Worm (Caenorhabditis elegans) whole organism, L3 larva: ENCODE results near the gene git-1.

Experiments
- R02D3.7 ChIP-seq: fragments of 150-350 bp; optimal IDR thresholded peaks from 2 replicates; lab custom pipeline; 2014; ENCODE audit warnings: missing biosample characterization, missing genetic modification characterization
- ZK546.5 ChIP-seq: sonication (generic microtip); optimal IDR thresholded peaks from 2 replicates; lab custom pipeline; 2017; ENCODE audit warnings: missing biosample characterization, missing genetic modification characterization
- aly-2 ChIP-seq: fragments of 150-350 bp; optimal IDR thresholded peaks from 2 replicates; lab custom pipeline; 2014; ENCODE audit warnings: missing biosample characterization, missing genetic modification characterization
- ama-1 ChIP-seq: fragments of 150-350 bp; optimal IDR thresholded peaks from 2 replicates; lab custom pipeline; 2018
- ceh-16 ChIP-seq: sonication (generic microtip); optimal IDR thresholded peaks from 2 replicates; lab custom pipeline; 2017; ENCODE audit warnings: missing biosample characterization, missing genetic modification characterization
- ceh-28 ChIP-seq: fragments of 150-350 bp; optimal IDR thresholded peaks from 2 replicates; lab custom pipeline; 2014; ENCODE audit warnings: missing biosample characterization, missing genetic modification reagents, missing genetic modification characterization
- ceh-82 ChIP-seq: fragments of 150-350 bp; optimal IDR thresholded peaks from 2 replicates; lab custom pipeline; 2014; ENCODE audit warnings: missing biosample characterization, missing genetic modification characterization
- ceh-9 ChIP-seq: sonication (generic microtip); optimal IDR thresholded peaks from 2 replicates; lab custom pipeline; 2018; ENCODE audit warnings: missing biosample characterization, missing genetic modification characterization
- daf-12 ChIP-seq: fragments of 150-350 bp; optimal IDR thresholded peaks from 2 replicates; lab custom pipeline; 2014; ENCODE audit warnings: missing biosample characterization, missing genetic modification reagents, missing genetic modification characterization
- egl-27 ChIP-seq: sonication (generic microtip); optimal IDR thresholded peaks from 4 replicates; lab custom pipeline; 2017; ENCODE audit warnings: missing biosample characterization, missing genetic modification reagents, missing genetic modification characterization
- egl-5 ChIP-seq: fragments of 150-350 bp; optimal IDR thresholded peaks from 2 replicates; lab custom pipeline; 2017; ENCODE audit warnings: missing biosample characterization, missing genetic modification reagents, missing genetic modification characterization, inconsistent platforms
- elt-1 ChIP-seq: fragments of 150-350 bp; optimal IDR thresholded peaks from 2 replicates; lab custom pipeline; 2014; ENCODE audit warnings: missing biosample characterization, missing genetic modification characterization
- elt-2 ChIP-seq: sonication (generic microtip); optimal IDR thresholded peaks from 2 replicates; lab custom pipeline; 2016; ENCODE audit warnings: missing genetic modification reagents, mild to moderate bottlenecking, missing genetic modification characterization, missing compliant biosample characterization
- elt-3 ChIP-seq, 3 experiments: fragments of 150-350 bp in 1 of 3; sonication (generic microtip) in 2 of 3; optimal IDR thresholded peaks; 2 replicates in 2 of 3; 4 replicates in 1 of 3; lab custom pipeline; 2014 to 2017; ENCODE audit warnings: missing biosample characterization in 3 of 3, missing genetic modification characterization in 3 of 3
- eor-1 ChIP-seq, 2 experiments: fragments of 150-350 bp; optimal IDR thresholded peaks; 2 replicates each; lab custom pipeline; 2014 to 2018; ENCODE audit warnings: missing biosample characterization in 2 of 2, missing genetic modification characterization in 2 of 2
- fkh-10 ChIP-seq: sonication (generic microtip); optimal IDR thresholded peaks from 2 replicates; lab custom pipeline; 2017; ENCODE audit warnings: missing biosample characterization, missing genetic modification reagents, missing genetic modification characterization
- fos-1 ChIP-seq: fragments of 150-350 bp; optimal IDR thresholded peaks from 2 replicates; lab custom pipeline; 2014; ENCODE audit warnings: missing biosample characterization, missing genetic modification characterization
- jun-1 ChIP-seq: fragments of 150-350 bp; optimal IDR thresholded peaks from 2 replicates; lab custom pipeline; 2014; ENCODE audit warnings: missing biosample characterization, missing genetic modification reagents, missing genetic modification characterization
- lsy-12 ChIP-seq: sonication (generic microtip); optimal IDR thresholded peaks from 2 replicates; lab custom pipeline; 2016; ENCODE audit warnings: mild to moderate bottlenecking, missing genetic modification characterization, missing compliant biosample characterization
- mdl-1 ChIP-seq: fragments of 150-350 bp; optimal IDR thresholded peaks from 2 replicates; lab custom pipeline; 2014; ENCODE audit warnings: missing biosample characterization, missing genetic modification characterization
- mml-1 ChIP-seq: fragments of 150-350 bp; sonication (generic microtip); optimal IDR thresholded peaks from 3 replicates; lab custom pipeline; 2014; ENCODE audit warnings: missing biosample characterization, missing genetic modification characterization
- nfya-1 ChIP-seq: sonication (generic microtip); optimal IDR thresholded peaks from 2 replicates; lab custom pipeline; 2017; ENCODE audit warnings: missing genetic modification characterization, mild to moderate bottlenecking, missing compliant biosample characterization, antibody characterized with exemption, moderate library complexity; ENCODE audit not compliant: insufficient read depth
- nhr-23 ChIP-seq: fragments of 150-350 bp; optimal IDR thresholded peaks from 2 replicates; lab custom pipeline; 2014; ENCODE audit warnings: missing biosample characterization, missing genetic modification reagents, missing genetic modification characterization
- nhr-237 ChIP-seq: fragments of 150-350 bp; optimal IDR thresholded peaks from 2 replicates; lab custom pipeline; 2014; ENCODE audit warnings: missing biosample characterization, missing genetic modification characterization
- nhr-25 ChIP-seq: sonication (generic microtip); optimal IDR thresholded peaks from 2 replicates; lab custom pipeline; 2017; ENCODE audit warnings: missing biosample characterization, missing genetic modification characterization
- nhr-43 ChIP-seq: sonication (generic microtip); optimal IDR thresholded peaks from 2 replicates; lab custom pipeline; 2016; ENCODE audit warnings: mild to moderate bottlenecking, missing genetic modification characterization, missing compliant biosample characterization; ENCODE audit not compliant: poor library complexity, severe bottlenecking
- nhr-67 ChIP-seq: fragments of 150-350 bp; optimal IDR thresholded peaks from 2 replicates; lab custom pipeline; 2014; ENCODE audit warnings: missing biosample characterization, missing genetic modification characterization
- nhr-76 ChIP-seq: fragments of 150-350 bp; sonication (generic microtip); optimal IDR thresholded peaks from 5 replicates; lab custom pipeline; 2014; ENCODE audit warnings: missing biosample characterization, missing genetic modification characterization
- pqm-1 ChIP-seq: fragments of 150-350 bp; optimal IDR thresholded peaks from 2 replicates; lab custom pipeline; 2017; ENCODE audit warnings: missing biosample characterization, missing genetic modification characterization, inconsistent platforms
- snpc-4 ChIP-seq: fragments of 150-350 bp; optimal IDR thresholded peaks from 2 replicates; lab custom pipeline; 2014; ENCODE audit warnings: missing biosample characterization, missing genetic modification characterization
- tbx-2 ChIP-seq: sonication (generic microtip); optimal IDR thresholded peaks from 2 replicates; lab custom pipeline; 2016; ENCODE audit warnings: mild to moderate bottlenecking, missing genetic modification characterization, missing compliant biosample characterization
- unc-39 ChIP-seq: sonication (generic microtip); optimal IDR thresholded peaks from 4 replicates; lab custom pipeline; 2017; ENCODE audit warnings: missing biosample characterization, missing genetic modification characterization
- unc-62 ChIP-seq: fragments of 150-350 bp; sonication (generic microtip); optimal IDR thresholded peaks from 4 replicates; lab custom pipeline; 2014; ENCODE audit warnings: missing biosample characterization, missing genetic modification reagents, missing genetic modification characterization
- ztf-4 ChIP-seq: fragments of 150-350 bp; optimal IDR thresholded peaks from 2 replicates; lab custom pipeline; 2014; ENCODE audit warnings: missing biosample characterization, missing genetic modification characterization

Gene git-1

DNA sequence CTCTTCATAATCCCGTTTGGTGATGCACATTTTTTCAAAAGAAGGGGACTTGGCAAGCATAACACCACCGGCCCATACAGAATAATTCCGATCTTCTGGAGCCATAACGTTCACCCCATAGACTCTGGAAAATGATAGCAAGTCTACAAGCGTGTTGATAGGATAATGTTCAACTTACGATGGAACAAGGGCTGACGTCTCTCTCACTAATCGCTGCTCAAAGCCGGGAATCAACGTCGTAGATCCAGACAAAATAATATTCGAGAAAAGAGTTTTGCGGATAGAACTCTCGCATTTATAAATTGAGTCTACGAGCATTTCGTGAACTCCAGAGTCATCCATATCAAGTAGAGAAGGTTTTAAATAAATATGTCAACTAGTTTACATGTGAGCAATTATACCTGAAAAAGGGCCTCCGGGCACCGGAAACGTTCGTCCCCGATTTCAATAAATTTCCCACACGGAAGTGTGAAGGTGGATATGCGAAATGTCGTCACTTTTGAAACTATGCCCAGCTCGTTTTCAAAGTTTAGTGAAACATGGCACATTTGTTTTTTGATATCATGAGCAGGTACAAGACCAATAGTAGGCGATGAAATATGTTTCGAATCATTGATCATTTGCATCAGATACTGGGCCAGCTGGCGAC, 32.7 kb upstream of the git-1 start:
- TF ChIP-seq elt-2 (tag; lab: Kevin White, UChicago) (no peak), ztf-4 (tag; lab: Kevin White, UChicago) (no peak), snpc-4 (no peak), nhr-67 (tag; lab: Kevin White, UChicago) (no peak), egl-27 (tag; lab: Kevin White, UChicago) (no peak), ceh-28 (tag; lab: Kevin White, UChicago) (no peak), ama-1 (lab: Kevin White, UChicago) (no peak), nhr-23 (tag; lab: Kevin White, UChicago) (no peak), ceh-16 (tag; lab: Kevin White, UChicago) (no peak), elt-3 (tag; optimal IDR thresholded peaks at IDR 0.05; lab: Kevin White, UChicago) (no peak)

DNA sequence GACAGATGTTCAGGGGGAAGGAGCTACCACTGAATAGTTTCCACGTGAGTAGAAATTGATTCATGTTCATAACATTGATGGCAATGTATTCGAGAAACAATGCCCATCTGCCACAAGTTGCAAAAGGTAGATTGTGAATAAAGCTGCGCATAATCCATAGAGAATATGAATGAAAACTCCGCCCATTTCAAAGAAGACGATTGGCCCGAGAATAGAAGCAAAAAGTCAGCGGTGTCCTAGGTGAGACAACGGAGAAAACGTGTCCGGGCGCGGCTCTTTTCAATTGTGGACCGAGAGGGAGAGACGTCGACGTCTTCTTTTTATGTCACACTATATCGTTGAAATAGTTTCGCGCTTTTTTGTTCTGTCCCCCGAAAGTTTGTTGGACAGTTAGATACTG, 25.1 kb upstream of the git-1 start, which contains the start of gene vab-3:
vab-3 (plus strand) TSS at position 301 of the 400 bp plus-strand sequence.
- TF ChIP-seq ama-1 (lab: Kevin White, UChicago) (no peak), tbx-2 (tag; lab: Kevin White, UChicago) (no peak), fkh-10 (GFP tag; lab: Kevin White, UChicago) (no peak), egl-27 (tag; lab: Kevin White, UChicago) (no peak), mdl-1 (no peak), nfya-1 (peak; percentile 12)
- TF ChIP-seq, all 47 proteins: peak for 1

DNA sequence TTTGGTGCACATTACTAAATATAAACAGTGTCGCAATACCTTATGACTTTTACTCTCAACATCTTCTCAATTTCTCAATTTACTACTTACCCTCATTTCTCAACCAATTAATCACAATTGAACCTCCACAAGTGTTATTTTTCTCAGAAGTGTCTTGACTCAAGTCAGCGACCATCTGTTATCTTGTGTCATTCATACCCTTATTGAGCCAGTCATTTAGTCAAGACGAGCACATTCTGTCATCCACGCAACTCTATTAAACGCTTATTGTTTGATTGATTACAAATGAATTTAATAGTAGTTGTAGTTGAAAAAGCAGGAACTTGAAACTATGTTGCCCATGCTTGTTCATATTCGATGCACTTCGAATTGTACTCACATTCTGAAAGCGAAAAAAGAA, 21.3 kb upstream of the git-1 start:
- TF ChIP-seq ZK546.5 (no peak), pqm-1 (no peak), ztf-4 (tag; lab: Kevin White, UChicago) (no peak), daf-12 (tag; lab: Kevin White, UChicago) (no peak), ceh-16 (tag; lab: Kevin White, UChicago) (no peak), unc-39 (no peak), unc-62 (GFP tag; lab: Kevin White, UChicago) (no peak), nhr-76 (tag; lab: Kevin White, UChicago) (no peak), aly-2 (tag; lab: Kevin White, UChicago) (no peak), mml-1 (no peak), ama-1 (lab: Kevin White, UChicago) (no peak), R02D3.7 (no peak), nhr-23 (tag; lab: Kevin White, UChicago) (no peak), elt-2 (tag; lab: Kevin White, UChicago) (no peak), jun-1 (tag; lab: Kevin White, UChicago) (no peak), nhr-67 (tag; lab: Kevin White, UChicago) (no peak), ceh-82 (no peak)
- TF ChIP-seq, all 47 proteins: peak for 0

DNA sequence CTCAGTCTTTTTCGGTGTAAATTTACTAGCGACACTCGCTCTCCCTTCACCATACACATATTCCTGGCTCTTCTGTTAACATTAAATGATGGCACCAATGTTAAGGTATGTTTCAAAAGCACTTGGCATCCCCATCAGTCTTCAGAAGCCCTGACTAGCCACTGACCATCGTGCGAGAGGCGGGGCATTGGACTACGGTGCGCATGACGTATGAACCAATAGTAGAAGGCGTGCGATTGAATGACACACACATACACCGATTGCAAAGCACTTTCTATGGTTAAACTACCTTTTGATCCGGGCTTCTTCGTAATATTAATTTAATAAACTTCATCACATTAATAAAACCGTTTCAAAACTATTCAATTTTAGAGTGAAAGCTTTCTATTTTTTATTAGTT, 19.5 kb upstream of the git-1 start:
- TF ChIP-seq nfya-1 (peak; percentile 95), fos-1 (tag; lab: Kevin White, UChicago) (no peak)

DNA sequence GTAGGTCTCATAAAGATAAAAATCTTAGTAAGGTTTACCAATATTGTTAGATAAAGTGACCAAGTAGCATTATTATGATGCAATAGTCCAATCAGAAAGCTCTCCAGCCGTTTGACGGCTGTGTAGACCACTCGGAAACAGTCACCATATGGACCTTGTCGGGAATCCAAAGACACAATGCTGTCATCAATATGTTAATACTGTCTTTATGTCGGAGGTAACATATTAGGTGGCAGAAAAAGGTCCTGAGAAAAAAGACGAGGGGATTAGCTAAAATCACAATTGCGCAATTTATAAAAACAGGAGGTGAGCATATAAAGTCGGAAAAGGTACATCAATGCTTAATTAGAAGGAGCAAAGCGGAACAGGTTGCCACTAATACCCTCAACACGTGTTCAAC, 16.7 kb upstream of the git-1 start:
- no peak for TF ChIP-seq ceh-28 (tag; lab: Kevin White, UChicago)
- TF ChIP-seq nhr-43 (tag; lab: Kevin White, UChicago) = no peak
- no peak for TF ChIP-seq nhr-237 (tag; lab: Kevin White, UChicago)
- TF ChIP-seq nhr-25 (tag; lab: Kevin White, UChicago) = no peak
- no peak for TF ChIP-seq nfya-1
- no peak for TF ChIP-seq lsy-12 (tag; lab: Kevin White, UChicago)
- no peak for TF ChIP-seq egl-5 (tag; lab: Kevin White, UChicago)

DNA sequence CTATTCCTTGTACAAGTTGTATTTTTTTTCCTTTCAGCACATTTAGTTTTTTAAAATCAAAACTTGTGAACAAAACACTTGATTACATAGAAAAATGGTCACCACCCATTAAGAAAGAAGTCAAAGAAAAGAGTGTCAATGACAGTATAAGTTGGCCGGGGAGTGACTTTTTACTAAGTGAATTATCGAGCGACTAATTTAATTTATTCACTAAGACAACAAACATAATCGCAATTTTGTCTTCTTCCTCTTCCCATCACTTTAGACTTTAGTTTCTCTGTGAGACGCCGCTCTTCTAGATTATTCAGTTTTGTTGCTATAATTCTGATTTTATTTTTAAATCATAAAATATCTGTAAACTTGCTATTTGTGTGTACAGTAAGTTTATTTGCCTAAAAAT, 10.6 kb upstream of the git-1 start:
- TF ChIP-seq ceh-16 (tag; lab: Kevin White, UChicago) = no peak
- no peak for TF ChIP-seq elt-1 (tag; lab: Kevin White, UChicago)
- no peak for TF ChIP-seq ceh-9 (tag; lab: Kevin White, UChicago)
- TF ChIP-seq ztf-4 (tag; lab: Kevin White, UChicago) = no peak
- TF ChIP-seq eor-1 (tag; optimal IDR thresholded peaks at IDR 0.05; lab: Kevin White, UChicago) = no peak
- no peak for TF ChIP-seq nhr-237 (tag; lab: Kevin White, UChicago)
- TF ChIP-seq egl-5 (tag; lab: Kevin White, UChicago) = no peak
- TF ChIP-seq snpc-4 = no peak
- no peak for TF ChIP-seq mml-1
- TF ChIP-seq, all 47 proteins: peak for 0
